Fruit fly (Drosophila melanogaster) whole organism, prepupa: ENCODE data around the gene CG44329.

Source experiments
- Blimp-1 ChIP-seq: fragments of 200-800 bp; sonication (Bioruptor generic); optimal IDR thresholded peaks from 3 replicates; lab custom pipeline; 2017; ENCODE audit warnings: missing biosample characterization, missing genetic modification characterization, mild to moderate bottlenecking, moderate library complexity, missing genetic modification reagents
- CG10631 ChIP-seq: fragments of 200-800 bp; sonication (Bioruptor generic); optimal IDR thresholded peaks from 2 replicates; lab custom pipeline; 2016; ENCODE audit warnings: missing biosample characterization, missing genetic modification characterization
- CG10669 ChIP-seq: fragments of 200-800 bp; sonication (Bioruptor generic); optimal IDR thresholded peaks from 3 replicates; lab custom pipeline; 2018; ENCODE audit warnings: missing biosample characterization, mild to moderate bottlenecking, missing genetic modification characterization, moderate library complexity
- CG11294 ChIP-seq: fragments of 200-800 bp; sonication (Bioruptor generic); IDR thresholded peaks from 2 replicates; pipeline ENCODE4 v1.3.6; 2022; ENCODE audit warnings: missing biosample characterization, missing genetic modification characterization
- CG15336 ChIP-seq: fragments of 200-800 bp; sonication (Bioruptor generic); IDR thresholded peaks from 2 replicates; pipeline ENCODE4 v1.3.6; 2022; ENCODE audit warnings: missing biosample characterization, missing genetic modification characterization
- CG1621 ChIP-seq: fragments of 200-800 bp; sonication (Bioruptor generic); optimal IDR thresholded peaks from 3 replicates; lab custom pipeline; 2018; ENCODE audit warnings: missing biosample characterization, mild to moderate bottlenecking, missing genetic modification characterization
- CG16779 ChIP-seq: fragments of 200-800 bp; sonication (Bioruptor generic); optimal IDR thresholded peaks from 3 replicates; lab custom pipeline; 2017; ENCODE audit warnings: missing biosample characterization, mild to moderate bottlenecking, missing genetic modification characterization
- CG31627 ChIP-seq: fragments of 200-800 bp; sonication (Bioruptor generic); optimal IDR thresholded peaks from 3 replicates; lab custom pipeline; 2016; ENCODE audit warnings: missing biosample characterization, missing genetic modification characterization
- CG3919 ChIP-seq: fragments of 200-800 bp; sonication (Bioruptor generic); optimal IDR thresholded peaks from 3 replicates; lab custom pipeline; 2016; ENCODE audit warnings: missing biosample characterization, missing genetic modification characterization
- CG4318 ChIP-seq: fragments of 200-800 bp; sonication (Bioruptor generic); optimal IDR thresholded peaks from 3 replicates; lab custom pipeline; 2017; ENCODE audit warnings: missing biosample characterization, mild to moderate bottlenecking, missing genetic modification characterization
- CG6163 ChIP-seq: fragments of 200-800 bp; sonication (Bioruptor generic); IDR thresholded peaks from 3 replicates; pipeline ENCODE4 v1.3.6; 2022; ENCODE audit warnings: missing biosample characterization, missing genetic modification characterization
- CG6808 ChIP-seq: fragments of 200-800 bp; sonication (Bioruptor generic); optimal IDR thresholded peaks from 3 replicates; lab custom pipeline; 2017; ENCODE audit warnings: missing biosample characterization, missing genetic modification characterization, mild to moderate bottlenecking, moderate library complexity, missing genetic modification reagents
- CG6854 ChIP-seq: fragments of 200-800 bp; sonication (Bioruptor generic); optimal IDR thresholded peaks from 2 replicates; lab custom pipeline; 2017; ENCODE audit warnings: missing biosample characterization, mild to moderate bottlenecking, missing genetic modification characterization
- CG7368 ChIP-seq: fragments of 200-800 bp; sonication (Bioruptor generic); optimal IDR thresholded peaks from 3 replicates; lab custom pipeline; 2016; ENCODE audit warnings: missing biosample characterization, missing genetic modification characterization
- CG8119 ChIP-seq: fragments of 200-800 bp; sonication (Bioruptor generic); IDR thresholded peaks from 3 replicates; pipeline ENCODE4 v1.3.6; 2022; ENCODE audit warnings: missing biosample characterization, missing genetic modification characterization
- CG8319 ChIP-seq: fragments of 200-800 bp; sonication (Bioruptor generic); optimal IDR thresholded peaks from 3 replicates; lab custom pipeline; 2016; ENCODE audit warnings: missing biosample characterization, missing genetic modification characterization
- CG8632 ChIP-seq: fragments of 200-800 bp; sonication (Bioruptor generic); optimal IDR thresholded peaks from 3 replicates; lab custom pipeline; 2016; ENCODE audit warnings: missing biosample characterization, missing genetic modification characterization
- CG9139 ChIP-seq: fragments of 200-800 bp; sonication (Bioruptor generic); optimal IDR thresholded peaks from 3 replicates; lab custom pipeline; 2017; ENCODE audit warnings: missing biosample characterization, mild to moderate bottlenecking, missing genetic modification characterization
- Eip75B ChIP-seq: fragments of 200-800 bp; sonication (Bioruptor generic); optimal IDR thresholded peaks from 3 replicates; lab custom pipeline; 2016; ENCODE audit warnings: missing biosample characterization, missing genetic modification characterization
- Eip78C ChIP-seq: fragments of 200-800 bp; sonication (Bioruptor generic); peaks from one replicate; lab custom pipeline; 2016; ENCODE audit warnings: missing biosample characterization, missing genetic modification characterization
- Ets96B ChIP-seq: fragments of 200-800 bp; optimal IDR thresholded peaks from 2 replicates; lab custom pipeline; 2019; ENCODE audit warnings: missing biosample characterization, mild to moderate bottlenecking, missing genetic modification characterization, moderate library complexity
- Gug ChIP-seq: fragments of 200-800 bp; sonication (Bioruptor generic); IDR thresholded peaks from 2 replicates; pipeline ENCODE4 v1.3.6; 2022; ENCODE audit warnings: missing biosample characterization, missing genetic modification characterization
- Smox ChIP-seq: fragments of 200-800 bp; sonication (Bioruptor generic); optimal IDR thresholded peaks from 3 replicates; lab custom pipeline; 2016; ENCODE audit warnings: missing biosample characterization, missing genetic modification characterization
- Sox102F ChIP-seq: fragments of 200-800 bp; sonication (Bioruptor generic); optimal IDR thresholded peaks from 2 replicates; lab custom pipeline; 2016; ENCODE audit warnings: missing biosample characterization, mild to moderate bottlenecking, missing genetic modification characterization
- Sox14 ChIP-seq: fragments of 200-800 bp; sonication (Bioruptor generic); optimal IDR thresholded peaks from 3 replicates; lab custom pipeline; 2016; ENCODE audit warnings: missing biosample characterization, missing genetic modification characterization
- achi ChIP-seq: fragments of 200-800 bp; sonication (Bioruptor generic); optimal IDR thresholded peaks from 3 replicates; lab custom pipeline; 2016; ENCODE audit warnings: missing biosample characterization, missing genetic modification characterization
- dac ChIP-seq: fragments of 200-800 bp; sonication (Bioruptor generic); optimal IDR thresholded peaks from 2 replicates; lab custom pipeline; 2017; ENCODE audit warnings: missing biosample characterization, mild to moderate bottlenecking, missing genetic modification characterization
- dsx ChIP-seq: fragments of 200-800 bp; optimal IDR thresholded peaks from 3 replicates; lab custom pipeline; 2019; ENCODE audit warnings: missing biosample characterization, mild to moderate bottlenecking, missing genetic modification characterization, moderate library complexity; ENCODE audit not compliant: poor library complexity, severe bottlenecking
- eg ChIP-seq: fragments of 200-800 bp; sonication (Bioruptor generic); IDR thresholded peaks from 3 replicates; pipeline ENCODE4 v1.3.6; 2022; ENCODE audit warnings: missing biosample characterization, missing genetic modification characterization
- fd59A ChIP-seq: fragments of 200-800 bp; sonication (Bioruptor generic); optimal IDR thresholded peaks from 2 replicates; lab custom pipeline; 2017; ENCODE audit warnings: missing biosample characterization, mild to moderate bottlenecking, missing genetic modification characterization, missing genetic modification reagents
- fd85E ChIP-seq: fragments of 200-800 bp; sonication (Bioruptor generic); optimal IDR thresholded peaks from 3 replicates; lab custom pipeline; 2016; ENCODE audit warnings: missing biosample characterization, missing genetic modification characterization
- fkh ChIP-seq: fragments of 200-800 bp; sonication (Bioruptor generic); optimal IDR thresholded peaks from 3 replicates; lab custom pipeline; 2017; ENCODE audit warnings: missing biosample characterization, mild to moderate bottlenecking, missing genetic modification characterization, moderate library complexity
- net ChIP-seq: fragments of 200-800 bp; sonication (Bioruptor generic); optimal IDR thresholded peaks from 3 replicates; lab custom pipeline; 2016; ENCODE audit warnings: missing biosample characterization, missing genetic modification characterization
- salr ChIP-seq, 2 experiments: fragments of 200-800 bp; sonication (Bioruptor generic); optimal IDR thresholded peaks; 3 replicates each; lab custom pipeline; 2016 to 2018; ENCODE audit warnings: missing biosample characterization in 2 of 2, missing genetic modification characterization in 2 of 2, mild to moderate bottlenecking in 1 of 2
- spab ChIP-seq: fragments of 200-800 bp; sonication (Bioruptor generic); optimal IDR thresholded peaks from 2 replicates; lab custom pipeline; 2017; ENCODE audit warnings: missing biosample characterization, mild to moderate bottlenecking, missing genetic modification characterization, missing genetic modification reagents
- ss ChIP-seq, 2 experiments: fragments of 200-800 bp; sonication (Bioruptor generic); optimal IDR thresholded peaks; 2 replicates in 1 of 2; 3 replicates in 1 of 2; lab custom pipeline; 2017 to 2018; ENCODE audit warnings: mild to moderate bottlenecking in 2 of 2, missing biosample characterization in 2 of 2, missing genetic modification characterization in 2 of 2, moderate library complexity in 1 of 2
- svp ChIP-seq: fragments of 200-800 bp; sonication (Bioruptor generic); peaks from one replicate; lab custom pipeline; 2016; ENCODE audit warnings: missing biosample characterization, missing genetic modification characterization
- vri ChIP-seq: fragments of 200-800 bp; sonication (Bioruptor generic); optimal IDR thresholded peaks from 3 replicates; lab custom pipeline; 2016; ENCODE audit warnings: missing biosample characterization, mild to moderate bottlenecking, missing genetic modification characterization

Gene CG44329

DNA sequence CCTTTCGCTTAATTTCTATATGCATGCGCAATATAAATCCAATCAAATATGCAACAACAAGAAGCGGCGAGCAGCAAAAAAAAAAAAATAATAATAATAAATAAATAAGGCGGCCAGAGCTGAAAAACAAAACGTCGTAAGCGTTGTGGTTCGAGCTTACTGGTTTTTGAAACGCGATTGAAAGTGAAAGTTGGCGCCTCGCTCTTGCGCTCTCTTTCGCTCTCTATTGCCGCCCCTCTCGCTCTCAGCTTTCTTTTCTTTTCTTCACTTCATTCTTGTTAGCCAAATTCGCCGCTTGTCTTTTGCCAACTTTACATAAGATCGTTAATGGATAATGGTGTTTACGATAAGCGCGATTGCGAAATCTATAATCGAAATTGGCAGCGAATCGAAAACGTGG lies 40.4 kb downstream of the CG44329 start:
- no peak for TF ChIP-seq spab (GFP tag; lab: Kevin White, UChicago)
- TF ChIP-seq CG3919 (GFP tag; lab: Kevin White, UChicago), result no peak
- no peak for TF ChIP-seq CG6808 (GFP tag; lab: Kevin White, UChicago)
- TF ChIP-seq Blimp-1 (GFP tag; lab: Kevin White, UChicago), result peak; percentile 90
- peak; percentile 48 for TF ChIP-seq CG6854 (GFP tag; lab: Kevin White, UChicago)
- TF ChIP-seq CG8119, result 0 out of 3 replicates have a peak, but pooled peaks have one; percentile 25

DNA sequence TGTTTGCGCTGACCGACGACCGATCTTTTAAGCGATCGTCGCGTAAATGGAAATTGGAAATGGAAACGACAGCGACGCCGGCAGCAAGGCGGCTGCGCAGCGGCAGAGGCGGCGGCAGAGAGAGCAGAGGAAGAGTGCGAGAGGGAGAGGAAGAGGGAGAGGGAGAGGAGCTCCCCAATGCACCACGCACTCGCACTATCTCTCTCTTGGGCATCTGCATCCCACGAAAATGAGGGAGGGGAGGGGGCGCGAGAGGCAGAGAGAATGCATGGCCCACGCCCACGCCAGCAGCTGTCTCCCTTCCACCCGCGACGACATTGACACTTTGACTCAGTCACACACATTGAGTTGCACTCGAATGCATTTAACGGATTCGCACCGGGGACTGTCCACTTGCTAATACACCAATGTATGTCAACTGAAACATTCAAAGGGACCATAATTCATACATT lies 42.0 kb downstream of the CG44329 start, which contains the start of gene CG3097:
Gene CG3097 (minus strand): TSS at position 51 of the 452 bp plus-strand sequence.
- TF ChIP-seq net, result peak; percentile 5
- no peak for TF ChIP-seq salr (GFP tag; optimal IDR thresholded peaks at IDR 0.05; lab: Kevin White, UChicago)
- no peak for TF ChIP-seq CG16779
- TF ChIP-seq Gug (GFP tag; lab: Robert Waterston, UW), result no peak
- TF ChIP-seq ss (GFP tag; optimal IDR thresholded peaks at IDR 0.05; lab: Kevin White, UChicago), result peak; percentile 22 to 30
- no peak for TF ChIP-seq CG10631 (GFP tag; lab: Kevin White, UChicago)
- TF ChIP-seq achi, result no peak
- TF ChIP-seq CG6163 (GFP tag; lab: Robert Waterston, UW), result peak; percentile 23; the same call in 1 of the 3 replicates
- TF ChIP-seq Sox14 (GFP tag; lab: Kevin White, UChicago), result no peak
- TF ChIP-seq Eip78C, result peak; percentile 51
- 0 out of 2 replicates have a peak, but pooled peaks have one; percentile 30 for TF ChIP-seq CG11294
- no peak for TF ChIP-seq fd85E
- TF ChIP-seq CG31627, result no peak
- 0 out of 3 replicates have a peak, but pooled peaks have one; percentile 39 for TF ChIP-seq eg (GFP tag; lab: Robert Waterston, UW)
- TF ChIP-seq CG3919 (GFP tag; lab: Kevin White, UChicago), result peak; percentile 10
- peak; percentile 31 for TF ChIP-seq dsx
- TF ChIP-seq dac (GFP tag; lab: Kevin White, UChicago), result no peak
- peak; percentile 13 for TF ChIP-seq CG1621 (tag; lab: Kevin White, UChicago)
- no peak for TF ChIP-seq svp
- TF ChIP-seq Eip75B (GFP tag; lab: Kevin White, UChicago), result no peak
- no peak for TF ChIP-seq Smox
- no peak for TF ChIP-seq fkh (GFP tag; lab: Kevin White, UChicago)
- TF ChIP-seq CG8319 (GFP tag; lab: Kevin White, UChicago), result no peak
- TF ChIP-seq CG7368 (GFP tag; lab: Kevin White, UChicago), result no peak

DNA sequence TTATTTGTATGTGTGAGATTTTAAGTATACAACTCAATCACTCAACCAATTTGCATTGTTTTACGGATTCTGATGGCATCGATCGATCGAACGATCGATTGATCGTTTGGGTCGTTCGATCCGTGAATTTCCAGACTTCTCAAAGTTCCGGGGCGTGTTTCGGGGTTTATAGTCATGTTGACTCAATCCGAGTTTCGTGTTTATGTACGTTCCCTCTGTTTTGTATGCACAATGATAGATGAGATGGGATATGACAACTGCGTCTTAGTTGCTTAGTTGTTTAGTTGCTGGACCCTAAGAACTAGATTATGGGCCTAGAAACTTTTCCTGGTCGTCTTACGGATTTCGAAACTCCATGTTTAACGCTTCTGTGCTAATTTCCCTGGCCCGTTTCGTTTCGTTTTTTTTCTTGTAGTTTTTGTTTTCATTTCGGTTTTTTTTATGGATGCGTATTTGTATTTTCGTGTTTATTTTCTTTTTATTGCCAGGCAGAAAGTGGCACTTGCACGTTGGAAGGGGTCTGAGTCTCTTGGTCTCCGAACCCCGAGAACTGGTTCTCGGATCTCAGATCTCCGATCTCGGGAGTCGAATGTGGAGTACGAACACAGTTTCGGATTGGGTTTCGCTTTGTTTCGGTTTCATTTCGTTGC lies 44.0 kb downstream of the CG44329 start:
- peak; percentile 24 for TF ChIP-seq Eip75B (GFP tag; lab: Kevin White, UChicago)
- TF ChIP-seq CG9139 (GFP tag; lab: Kevin White, UChicago), result peak; percentile 76
- TF ChIP-seq CG4318 (GFP tag; lab: Kevin White, UChicago), result no peak
- peak; percentile 31 for TF ChIP-seq CG10669 (GFP tag; lab: Kevin White, UChicago)
- peak; percentile 61; the same call in 2 of the 3 replicates for TF ChIP-seq CG6163 (GFP tag; lab: Robert Waterston, UW)
- TF ChIP-seq Sox102F (GFP tag; lab: Kevin White, UChicago), result no peak
- peak; percentile 20 for TF ChIP-seq Ets96B (tag; lab: Kevin White, UChicago)
- TF ChIP-seq Blimp-1 (GFP tag; lab: Kevin White, UChicago), result peak; percentile 86
- TF ChIP-seq CG6808 (GFP tag; lab: Kevin White, UChicago), result peak; percentile 70
- TF ChIP-seq spab (GFP tag; lab: Kevin White, UChicago), result peak; percentile 45
- no peak for TF ChIP-seq CG15336 (GFP tag; lab: Robert Waterston, UW)
- TF ChIP-seq vri (GFP tag; lab: Kevin White, UChicago), result no peak
- TF ChIP-seq CG6854 (GFP tag; lab: Kevin White, UChicago), result peak; percentile 61
- peak; percentile 72 to 74 for TF ChIP-seq ss (GFP tag; optimal IDR thresholded peaks at IDR 0.05; lab: Kevin White, UChicago)
- TF ChIP-seq CG8119, result no peak
- TF ChIP-seq dsx, result peak; percentile 41
- peak; percentile 63 for TF ChIP-seq Eip78C
- no peak for TF ChIP-seq CG10631 (GFP tag; lab: Kevin White, UChicago)
- peak; percentile 35 for TF ChIP-seq CG1621 (tag; lab: Kevin White, UChicago)
- TF ChIP-seq fkh (GFP tag; lab: Kevin White, UChicago), result peak; percentile 70
- no peak for TF ChIP-seq net
- no peak for TF ChIP-seq CG8632
- TF ChIP-seq fd59A (GFP tag; lab: Kevin White, UChicago), result no peak
- no peak for TF ChIP-seq achi
- TF ChIP-seq salr (GFP tag; optimal IDR thresholded peaks at IDR 0.05; lab: Kevin White, UChicago), result no peak
- peak; percentile 25 for TF ChIP-seq CG16779
